Worm (Caenorhabditis elegans) whole organism, midembryonic: ENCODE measurements around the gene nlr-1.
"Not testable (repeated sequence)": the region's sequence is repeated elsewhere in the genome, so short reads cannot be mapped to it uniquely, and the experiment has no call there.

Experiments used
- T22C8.4 ChIP-seq: fragments of 200-800 bp; sonication (Bioruptor generic); IDR thresholded peaks from 2 replicates; pipeline ENCODE4 v1.3.6; 2022; ENCODE audit warnings: missing genetic modification characterization, missing compliant biosample characterization
- cog-1 ChIP-seq: sonication (generic microtip); optimal IDR thresholded peaks from 2 replicates; lab custom pipeline; 2016; ENCODE audit warnings: missing genetic modification characterization, missing compliant biosample characterization
- flt-1 ChIP-seq: fragments of 200-800 bp; sonication (Bioruptor generic); IDR thresholded peaks from 2 replicates; pipeline ENCODE4 v1.3.6; 2022; ENCODE audit warnings: missing genetic modification characterization, missing compliant biosample characterization
- klf-2 ChIP-seq: fragments of 200-800 bp; sonication (Bioruptor generic); conservative IDR thresholded peaks from 2 replicates; pipeline ENCODE4 v1.3.6; 2022; ENCODE audit warnings: missing genetic modification reagents, missing genetic modification characterization, missing compliant biosample characterization
- med-1 ChIP-seq: sonication (generic microtip); optimal IDR thresholded peaks from 2 replicates; lab custom pipeline; 2017; ENCODE audit warnings: missing genetic modification characterization, mild to moderate bottlenecking, missing compliant biosample characterization, antibody characterized with exemption, missing genetic modification reagents; ENCODE audit not compliant: insufficient read depth
- ref-1 ChIP-seq: fragments of 200-800 bp; sonication (Bioruptor generic); conservative IDR thresholded peaks from 2 replicates; pipeline ENCODE4 v1.3.6; 2022; ENCODE audit warnings: missing genetic modification reagents, missing genetic modification characterization, missing compliant biosample characterization
- tab-1 ChIP-seq: fragments of 200-800 bp; sonication (Bioruptor generic); IDR thresholded peaks from 2 replicates; pipeline ENCODE4 v1.3.6; 2022; ENCODE audit warnings: missing genetic modification characterization, missing compliant biosample characterization
- ztf-23 ChIP-seq: fragments of 200-800 bp; sonication (Bioruptor generic); IDR thresholded peaks from 2 replicates; pipeline ENCODE4 v1.3.6; 2022; ENCODE audit warnings: missing genetic modification reagents, missing genetic modification characterization, missing compliant biosample characterization
- ztf-29 ChIP-seq: fragments of 200-800 bp; sonication (Bioruptor generic); IDR thresholded peaks from 2 replicates; pipeline ENCODE4 v1.3.6; 2022; ENCODE audit warnings: missing genetic modification reagents, missing genetic modification characterization, missing compliant biosample characterization

nlr-1 gene

ce11 chrIV:12149609-12150008 lies 28.5 kb downstream of the nlr-1 start:
- TF ChIP-seq med-1 (no peak), tab-1 (no peak), flt-1 (GFP tag; lab: Robert Waterston, UW) (no peak), T22C8.4 (GFP tag; lab: Robert Waterston, UW) (no peak), cog-1 (tag; lab: Kevin White, UChicago) (no peak), klf-2 (GFP tag; lab: Robert Waterston, UW) (no peak), ztf-23 (GFP tag; lab: Robert Waterston, UW) (no peak), ref-1 (no peak), ztf-29 (GFP tag; lab: Robert Waterston, UW) (no peak)

DNA sequence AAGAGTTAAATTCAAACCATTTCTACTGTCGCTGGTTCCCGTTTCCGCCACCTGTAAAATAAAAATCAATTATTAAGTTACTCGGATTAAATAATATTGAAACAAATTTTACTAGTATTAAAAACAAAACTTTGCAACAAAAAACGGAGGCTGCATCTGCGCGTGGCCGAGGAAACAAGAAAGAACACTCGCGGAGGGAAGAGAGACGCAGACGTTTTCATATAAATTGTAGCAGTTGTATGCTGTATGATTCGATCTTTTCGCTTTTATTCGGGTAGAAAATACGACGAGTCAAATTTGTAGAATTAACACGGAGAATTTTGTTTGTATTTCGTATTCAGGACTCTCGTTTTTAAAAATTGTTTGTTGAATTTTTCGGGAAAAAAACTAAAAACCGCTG lies 32.5 kb downstream of the nlr-1 start, which contains the start of gene B0001.3:
Gene B0001.3 (minus strand): TSS at position 55 of the 400 bp plus-strand sequence.
- no peak for TF ChIP-seq ztf-23 (GFP tag; lab: Robert Waterston, UW)
- no peak for TF ChIP-seq ref-1
- no peak for TF ChIP-seq med-1
- TF ChIP-seq cog-1 (tag; lab: Kevin White, UChicago) = no peak
- no peak for TF ChIP-seq klf-2 (GFP tag; lab: Robert Waterston, UW)
- TF ChIP-seq ztf-29 (GFP tag; lab: Robert Waterston, UW) = no peak
- TF ChIP-seq flt-1 (GFP tag; lab: Robert Waterston, UW) = no peak
- no peak for TF ChIP-seq T22C8.4 (GFP tag; lab: Robert Waterston, UW)
- no peak for TF ChIP-seq tab-1

- TF ChIP-seq ztf-29 (GFP tag; lab: Robert Waterston, UW) (no peak), med-1 (no peak), flt-1 (GFP tag; lab: Robert Waterston, UW) (no peak), ref-1 (no peak), tab-1 (no peak), cog-1 (tag; lab: Kevin White, UChicago) (no peak), klf-2 (GFP tag; lab: Robert Waterston, UW) (no peak), T22C8.4 (GFP tag; lab: Robert Waterston, UW) (no peak), ztf-23 (GFP tag; lab: Robert Waterston, UW) (no peak)
Measured at ce11 chrIV:12143231-12143630, 34.9 kb downstream of the nlr-1 start, which contains the start of gene B0001.5. B0001.5 (minus strand) TSS chrIV:12143331.

- TF ChIP-seq ztf-29 (GFP tag; lab: Robert Waterston, UW) (no peak), klf-2 (GFP tag; lab: Robert Waterston, UW) (no peak), T22C8.4 (GFP tag; lab: Robert Waterston, UW) (no peak), med-1 (no peak), tab-1 (no peak), ztf-23 (GFP tag; lab: Robert Waterston, UW) (no peak), cog-1 (tag; lab: Kevin White, UChicago) (no peak)
Measured at ce11 chrIV:12140959-12141358, 37.2 kb downstream of the nlr-1 start, which contains the start of gene B0001.8. B0001.8 (minus strand) TSS chrIV:12141059.

DNA sequence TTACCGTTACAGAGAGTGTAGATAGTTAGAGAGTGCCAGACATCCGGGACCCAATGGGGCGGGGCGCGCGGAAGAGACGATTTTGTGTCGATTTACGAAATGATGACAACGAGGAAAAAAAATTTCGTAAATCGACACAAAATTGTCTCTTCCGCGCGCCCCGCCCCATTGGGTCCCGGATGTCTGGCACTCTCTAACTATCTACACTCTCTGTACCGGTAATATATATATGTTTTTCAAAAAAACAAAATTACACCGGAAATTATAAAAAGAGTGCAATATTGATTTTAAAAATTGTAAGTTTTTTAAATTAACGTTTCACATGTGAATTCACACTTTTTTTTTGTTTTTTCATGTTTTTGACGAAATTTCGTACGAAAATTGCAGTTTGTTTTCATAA lies 40.0 kb downstream of the nlr-1 start, which contains the start of gene B0001.4:
Gene B0001.4 (minus strand): TSS at position 101 of the 400 bp plus-strand sequence.
- TF ChIP-seq cog-1 (tag; lab: Kevin White, UChicago); ztf-29 (GFP tag; lab: Robert Waterston, UW); ref-1: not testable (repeated sequence)

ce11 chrIV:12134991-12135390 lies 43.1 kb downstream of the nlr-1 start:
- TF ChIP-seq T22C8.4 (GFP tag; lab: Robert Waterston, UW) = no peak
- no peak for TF ChIP-seq cog-1 (tag; lab: Kevin White, UChicago)
- TF ChIP-seq klf-2 (GFP tag; lab: Robert Waterston, UW) = no peak
- no peak for TF ChIP-seq ref-1
- TF ChIP-seq tab-1 = no peak
- no peak for TF ChIP-seq flt-1 (GFP tag; lab: Robert Waterston, UW)
- TF ChIP-seq ztf-23 (GFP tag; lab: Robert Waterston, UW) = no peak
- TF ChIP-seq med-1 = no peak
- no peak for TF ChIP-seq ztf-29 (GFP tag; lab: Robert Waterston, UW)

DNA sequence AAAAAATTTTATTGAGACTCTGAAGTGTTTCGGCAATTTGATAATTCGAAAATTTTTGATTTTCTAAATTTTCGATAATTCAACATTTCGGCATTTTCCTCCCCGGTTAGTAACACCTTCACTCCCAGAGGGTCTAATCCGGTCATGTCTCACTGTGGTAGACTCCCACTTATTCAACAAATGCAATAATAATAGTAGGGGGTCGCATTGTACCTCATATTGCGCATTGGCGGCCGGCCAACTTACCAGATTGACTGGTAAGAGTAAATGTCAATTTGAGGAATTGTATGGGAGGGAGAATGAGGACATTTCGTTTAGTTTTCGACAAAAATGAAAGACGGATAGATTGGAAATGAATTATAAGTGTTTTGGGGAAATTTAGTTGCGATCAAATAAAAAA lies 44.4 kb downstream of the nlr-1 start:
- TF ChIP-seq ztf-23 (GFP tag; lab: Robert Waterston, UW) (no peak), med-1 (no peak), T22C8.4 (GFP tag; lab: Robert Waterston, UW) (no peak), ztf-29 (GFP tag; lab: Robert Waterston, UW) (no peak), klf-2 (GFP tag; lab: Robert Waterston, UW) (no peak), ref-1 (no peak), tab-1 (no peak), cog-1 (tag; lab: Kevin White, UChicago) (no peak), flt-1 (GFP tag; lab: Robert Waterston, UW) (no peak; the same call in 1 of the 2 replicates)

DNA sequence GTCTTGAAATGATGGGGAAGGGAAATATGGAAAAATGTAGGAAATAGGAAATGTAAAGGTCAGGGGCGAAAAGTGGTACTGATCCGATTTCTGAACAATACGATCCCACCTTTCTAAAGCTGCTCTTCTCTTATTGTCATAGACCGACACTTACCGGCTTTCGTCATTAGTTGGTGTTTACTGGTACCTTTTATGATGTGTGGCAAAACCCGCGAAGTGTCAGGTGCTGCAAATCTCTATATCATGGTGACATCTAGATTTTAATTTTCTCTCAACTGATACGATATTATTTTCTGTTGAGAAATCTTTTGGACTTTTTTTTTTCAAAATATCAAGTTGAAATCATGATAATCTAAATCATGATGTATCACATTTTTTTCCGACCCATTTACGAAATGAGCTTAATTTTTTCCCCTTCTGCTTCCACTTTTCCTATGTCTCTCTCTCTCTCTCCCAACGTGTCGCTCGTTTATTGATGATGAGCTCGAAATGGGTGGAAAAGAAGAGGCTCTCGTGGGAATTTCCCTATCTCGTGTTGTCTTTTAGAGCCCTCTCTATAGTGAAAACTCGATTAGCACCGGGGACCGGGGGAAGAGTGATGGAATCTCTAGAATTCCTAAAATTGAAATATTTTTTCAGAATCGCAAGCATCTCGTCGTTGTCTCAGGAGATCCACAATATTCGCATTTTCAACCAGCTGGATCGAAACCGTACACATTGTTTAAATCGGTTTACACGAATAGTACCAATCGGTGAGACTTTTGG lies 46.6 kb downstream of the nlr-1 start:
- TF ChIP-seq tab-1 (no peak), ref-1 (no peak), med-1 (no peak), T22C8.4 (GFP tag; lab: Robert Waterston, UW) (no peak), flt-1 (GFP tag; lab: Robert Waterston, UW) (no peak), ztf-23 (GFP tag; lab: Robert Waterston, UW) (no peak), ztf-29 (GFP tag; lab: Robert Waterston, UW) (no peak), cog-1 (tag; lab: Kevin White, UChicago) (no peak), klf-2 (GFP tag; lab: Robert Waterston, UW) (no peak)

DNA sequence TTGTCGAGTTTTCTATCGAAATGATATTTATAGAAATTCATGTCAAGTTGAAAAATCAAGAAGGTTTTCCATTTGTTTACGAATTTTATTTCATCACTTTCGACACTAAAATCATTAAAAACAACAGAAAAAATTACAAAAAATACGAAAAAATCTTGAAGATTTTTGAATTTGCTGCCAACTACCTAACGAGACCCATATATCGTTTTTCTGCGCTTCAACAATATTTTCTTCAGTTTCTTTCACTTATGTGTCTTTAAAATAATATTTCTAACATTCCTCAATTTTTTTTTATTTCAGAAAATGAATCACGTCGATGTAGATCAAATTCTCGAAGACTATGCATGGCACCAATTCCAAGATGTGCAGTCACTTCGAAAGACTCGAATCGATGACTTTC lies 48.9 kb downstream of the nlr-1 start, which contains the start of gene lin-24:
Gene lin-24 (plus strand): TSS at position 301 of the 400 bp plus-strand sequence.
- no peak for TF ChIP-seq med-1
- no peak for TF ChIP-seq flt-1 (GFP tag; lab: Robert Waterston, UW)
- no peak for TF ChIP-seq ref-1
- no peak for TF ChIP-seq T22C8.4 (GFP tag; lab: Robert Waterston, UW)

- no peak for TF ChIP-seq klf-2 (GFP tag; lab: Robert Waterston, UW)
- TF ChIP-seq med-1 = no peak
- TF ChIP-seq ztf-29 (GFP tag; lab: Robert Waterston, UW) = no peak
- no peak for TF ChIP-seq ref-1
- no peak for TF ChIP-seq ztf-23 (GFP tag; lab: Robert Waterston, UW)
- TF ChIP-seq cog-1 (tag; lab: Kevin White, UChicago) = no peak
- TF ChIP-seq flt-1 (GFP tag; lab: Robert Waterston, UW) = no peak
- TF ChIP-seq tab-1 = no peak
- no peak for TF ChIP-seq T22C8.4 (GFP tag; lab: Robert Waterston, UW)
Measured at ce11 chrIV:12128708-12129107, 49.4 kb downstream of the nlr-1 start.
